Fruit fly (Drosophila melanogaster) whole organism, prepupa: ENCODE data around the gene CG17826.

Experiments used
- Blimp-1 ChIP-seq: fragments of 200-800 bp; sonication (Bioruptor generic); optimal IDR thresholded peaks from 3 replicates; lab custom pipeline; 2017; ENCODE audit warnings: missing biosample characterization, missing genetic modification characterization, mild to moderate bottlenecking, moderate library complexity, missing genetic modification reagents
- Eip93F ChIP-seq: fragments of 200-800 bp; sonication (Bioruptor generic); optimal IDR thresholded peaks from 2 replicates; lab custom pipeline; 2016; ENCODE audit warnings: missing biosample characterization, mild to moderate bottlenecking, missing genetic modification characterization

DNA sequence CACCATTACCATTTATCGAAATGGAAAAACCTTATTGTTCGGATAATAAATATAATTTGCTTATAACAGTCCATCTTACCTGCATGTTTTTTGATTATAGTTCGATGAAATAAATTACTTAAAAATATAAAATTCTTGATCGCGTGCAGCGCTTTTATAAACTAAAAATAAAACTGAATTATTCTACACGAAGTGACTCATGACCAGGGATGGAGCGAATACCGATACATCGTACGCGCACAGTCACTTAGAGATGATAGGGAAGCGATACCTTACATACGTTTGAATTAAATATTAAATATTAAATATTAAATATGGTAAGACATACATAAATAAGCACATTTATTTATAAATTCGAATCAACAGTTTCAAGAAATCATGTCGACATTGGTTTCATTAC lies 43.3 kb downstream of the CG17826 start, which contains the start of gene viaf:
- TF ChIP-seq Eip93F (no peak), Blimp-1 (GFP tag; lab: Kevin White, UChicago) (no peak)
